Fruit fly (Drosophila melanogaster): Measurements from ENCODE around the gene CG17292.

The CG17292 gene

dm6 chr2L:8423460-8424089, 53.3 kb downstream of the CG17292 start (continued):
- TF ChIP-seq CG12155 (GFP tag; optimal IDR thresholded peaks at IDR 0.05) (no peak), CG15601 (tag; optimal IDR thresholded peaks at IDR 0.05) (peak; percentile 25), cad (GFP tag; optimal IDR thresholded peaks at IDR 0.05) (no peak), lola (GFP tag; optimal IDR thresholded peaks at IDR 0.05) (peak in 1 of 3 experiments; percentile 38), Chrac-16 (GFP tag; optimal IDR thresholded peaks at IDR 0.05) (no peak), CG34376 (GFP tag; optimal IDR thresholded peaks at IDR 0.05) (no peak), CG11504 (tag; optimal IDR thresholded peaks at IDR 0.05) (peak; percentile 21), CG11085 (GFP tag; IDR thresholded peaks at IDR 0.05) (no peak), Asciz (GFP tag; optimal IDR thresholded peaks at IDR 0.05) (peak; percentile 2), CG4707 (GFP tag; optimal IDR thresholded peaks at IDR 0.05) (peak; percentile 45), nom (GFP tag; optimal IDR thresholded peaks at IDR 0.05) (peak; percentile 39), CG3281 (GFP tag; optimal IDR thresholded peaks at IDR 0.05) (no peak), HLH3B (GFP tag; IDR thresholded peaks at IDR 0.05) (no peak), Dll (GFP tag; IDR thresholded peaks at IDR 0.05; ENCODE audit: partially characterized antibody) (no peak), CG1603 (tag; optimal IDR thresholded peaks at IDR 0.05) (peak; percentile 34), CG14710 (tag; optimal IDR thresholded peaks at IDR 0.05) (peak; percentile 39), gro (GFP tag; optimal IDR thresholded peaks at IDR 0.05) (no peak), CG7556 (GFP tag; optimal IDR thresholded peaks at IDR 0.05) (peak; percentile 6), chinmo (GFP tag; IDR thresholded peaks at IDR 0.05; ENCODE audit: partially characterized antibody) (no peak), CG16815 (GFP tag; optimal IDR thresholded peaks at IDR 0.05) (no peak), CG30403 (GFP tag; optimal IDR thresholded peaks at IDR 0.05) (no peak), Fer1 (GFP tag; optimal IDR thresholded peaks at IDR 0.05) (no peak), Awh (GFP tag; IDR thresholded peaks at IDR 0.05) (no peak), Adf1 (GFP tag; IDR thresholded peaks at IDR 0.05) (no peak), Spps (tag; optimal IDR thresholded peaks at IDR 0.05) (peak; percentile 29), CG3407 (GFP tag; optimal IDR thresholded peaks at IDR 0.05) (peak; percentile 24), lmd (GFP tag; IDR thresholded peaks at IDR 0.05) (no peak)
